Fruit fly (Drosophila melanogaster): Measurements from ENCODE around the gene GluRS-m.

Gene GluRS-m

dm6 chr3L:16408609-16409439 lies 8.2 kb downstream of the GluRS-m start (continued):
- TF ChIP-seq CG6276 (GFP tag; optimal IDR thresholded peaks at IDR 0.05) (peak; percentile 58), spab (GFP tag; optimal IDR thresholded peaks at IDR 0.05) (peak; percentile 30), Sox102F (GFP tag; optimal IDR thresholded peaks at IDR 0.05) (peak; percentile 78), Sox15 (GFP tag; optimal IDR thresholded peaks at IDR 0.05) (peak; percentile 24), vri (GFP tag; optimal IDR thresholded peaks at IDR 0.05) (peak; percentile 63), Met (GFP tag; optimal IDR thresholded peaks at IDR 0.05) (peak; percentile 64), CG8632 (GFP tag; optimal IDR thresholded peaks at IDR 0.05) (peak; percentile 42), Eip75B (GFP tag; optimal IDR thresholded peaks at IDR 0.05) (peak; percentile 56), CG11762 (GFP tag; optimal IDR thresholded peaks at IDR 0.05; ENCODE audit: insufficient read depth) (peak; percentile 6), lz (GFP tag; optimal IDR thresholded peaks at IDR 0.05) (peak; percentile 64), CG6808 (GFP tag; optimal IDR thresholded peaks at IDR 0.05) (peak; percentile 61), CG11902 (GFP tag; optimal IDR thresholded peaks at IDR 0.05) (no peak), Blimp-1 (GFP tag; optimal IDR thresholded peaks at IDR 0.05) (peak; percentile 37), dac (GFP tag; optimal IDR thresholded peaks at IDR 0.05) (no peak), CG9139 (GFP tag; optimal IDR thresholded peaks at IDR 0.05) (peak; percentile 57), CG31627 (GFP tag; optimal IDR thresholded peaks at IDR 0.05) (peak; percentile 55), CG8319 (GFP tag; optimal IDR thresholded peaks at IDR 0.05) (no peak), Eip93F (GFP tag; optimal IDR thresholded peaks at IDR 0.05) (no peak), CG10669 (GFP tag; optimal IDR thresholded peaks at IDR 0.05) (peak; percentile 63), topi (GFP tag; optimal IDR thresholded peaks at IDR 0.05) (peak; percentile 53), OdsH (GFP tag; optimal IDR thresholded peaks at IDR 0.05) (peak; percentile 58), pdm3 (GFP tag; optimal IDR thresholded peaks at IDR 0.05) (peak; percentile 36), dsx (GFP tag; optimal IDR thresholded peaks at IDR 0.05; ENCODE audit: poor library complexity, severe bottlenecking) (peak; percentile 58)

- TF ChIP-seq CG6792 (GFP tag; optimal IDR thresholded peaks at IDR 0.05) (no peak), CG10631 (GFP tag; optimal IDR thresholded peaks at IDR 0.05) (peak; percentile 40), svp (GFP tag) (peak; percentile 75), CG9139 (GFP tag; optimal IDR thresholded peaks at IDR 0.05) (no peak), CG11902 (GFP tag; optimal IDR thresholded peaks at IDR 0.05) (no peak), fd85E (GFP tag; optimal IDR thresholded peaks at IDR 0.05) (no peak), Ets21C (GFP tag; optimal IDR thresholded peaks at IDR 0.05) (no peak)
Measured at dm6 chr3L:16407815-16408608, 9.0 kb downstream of the GluRS-m start.

- TF ChIP-seq CG16779 (tag; optimal IDR thresholded peaks at IDR 0.05) (no peak), CG1621 (tag; optimal IDR thresholded peaks at IDR 0.05) (no peak), Hr38 (GFP tag; optimal IDR thresholded peaks at IDR 0.05) (no peak), svp (GFP tag) (peak; percentile 60)
Measured at dm6 chr3L:16402253-16402652, 14.7 kb downstream of the GluRS-m start.

- TF ChIP-seq CG7368 (GFP tag; optimal IDR thresholded peaks at IDR 0.05) (no peak), eg (GFP tag; IDR thresholded peaks at IDR 0.05) (no peak), Smox (GFP tag; optimal IDR thresholded peaks at IDR 0.05) (no peak), Ets96B (tag; optimal IDR thresholded peaks at IDR 0.05) (no peak), pdm3 (GFP tag; optimal IDR thresholded peaks at IDR 0.05) (no peak), CG1621 (tag; optimal IDR thresholded peaks at IDR 0.05) (no peak), ss (GFP tag; optimal IDR thresholded peaks at IDR 0.05) (no peak), Eip93F (GFP tag; optimal IDR thresholded peaks at IDR 0.05) (no peak), CG9139 (GFP tag; optimal IDR thresholded peaks at IDR 0.05) (no peak), acj6 (GFP tag; optimal IDR thresholded peaks at IDR 0.05) (no peak), CG10669 (GFP tag; optimal IDR thresholded peaks at IDR 0.05) (no peak), esn (GFP tag; optimal IDR thresholded peaks at IDR 0.05) (no peak), salr (GFP tag; optimal IDR thresholded peaks at IDR 0.05) (no peak), CG3919 (GFP tag; optimal IDR thresholded peaks at IDR 0.05) (no peak), spab (GFP tag; optimal IDR thresholded peaks at IDR 0.05) (no peak), Eip78C (GFP tag) (no peak), CG6276 (GFP tag; optimal IDR thresholded peaks at IDR 0.05) (no peak), Met (GFP tag; optimal IDR thresholded peaks at IDR 0.05) (no peak), Hr38 (GFP tag; optimal IDR thresholded peaks at IDR 0.05) (no peak)
Measured at dm6 chr3L:16400175-16400574, 16.8 kb downstream of the GluRS-m start, which contains the start of gene CG44836. CG44836 (minus strand) TSS chr3L:16400275.
